Fruit fly (Drosophila melanogaster) whole organism, adult: ENCODE results near the gene msl-1.

Source experiments
- CG14711 ChIP-seq: fragments of 200-800 bp; sonication (Bioruptor generic); optimal IDR thresholded peaks from 2 replicates; lab custom pipeline; 2018; ENCODE audit warnings: missing biosample characterization, mild to moderate bottlenecking, missing genetic modification characterization, moderate library complexity
- CG7101 ChIP-seq: fragments of 200-800 bp; sonication (Bioruptor generic); optimal IDR thresholded peaks from 2 replicates; lab custom pipeline; 2018; ENCODE audit warnings: missing biosample characterization, mild to moderate bottlenecking, missing genetic modification characterization, moderate library complexity
- cnc ChIP-seq, 2 experiments: fragments of >200 bp; optimal IDR thresholded peaks; 2 replicates each; lab custom pipeline; 2017
- toe ChIP-seq: fragments of 200-800 bp; sonication (Bioruptor generic); optimal IDR thresholded peaks from 2 replicates; lab custom pipeline; 2016; ENCODE audit warnings: missing biosample characterization, missing genetic modification characterization

- peak; percentile 83 for TF ChIP-seq CG14711 (tag; lab: Kevin White, UChicago)
- TF ChIP-seq cnc (optimal IDR thresholded peaks at IDR 0.05; lab: Kevin White, UChicago) = no peak
- TF ChIP-seq toe (GFP tag; lab: Kevin White, UChicago) = no peak
- peak; percentile 89 for TF ChIP-seq CG7101 (tag; lab: Kevin White, UChicago)
Observed at dm6 chr2L:18695404-18695804, 6.8 kb upstream of the msl-1 start, which contains the start of the genes CG10383 and CG10338.
